ENCODE assay signal across 1 worm cellular context in the genomic region with DNA sequence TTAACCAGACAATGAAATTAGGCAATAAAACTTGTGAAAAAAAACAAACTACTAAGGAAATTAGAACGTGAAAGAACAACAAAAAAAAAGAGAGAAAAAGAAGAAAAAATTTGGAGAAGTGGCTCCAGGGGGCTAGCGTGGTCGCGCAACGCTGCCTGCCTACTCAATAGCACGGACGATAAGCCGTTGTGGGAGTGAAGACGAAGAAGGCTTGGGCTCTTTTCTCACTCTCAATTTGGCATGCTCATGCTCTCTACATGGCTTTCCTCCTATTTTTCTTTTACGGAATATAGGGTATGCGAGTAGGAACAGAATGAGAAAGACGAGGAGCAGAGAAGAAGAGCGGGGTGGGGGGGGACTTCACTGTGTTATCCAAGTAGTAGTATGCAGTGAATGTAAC.
TF ChIP-seq lines count a peak whose summit lies in the region.

No protein-coding gene starts in this region.

TF ChIP-seq in whole organism, L2 larva, 48 proteins besides CTCF, POLR2A, EP300 and RAD21 (continued from another document):
- TF ChIP-seq lsy-2 (tag; optimal IDR thresholded peaks at IDR 0.05; lab: Kevin White, UChicago) (peak in 1 of 2 experiments; percentile 46), ZK546.5 (tag; optimal IDR thresholded peaks at IDR 0.05; lab: Kevin White, UChicago) (no peak), zag-1 (tag; optimal IDR thresholded peaks at IDR 0.05; lab: Kevin White, UChicago) (peak; percentile 71), alr-1 (tag; optimal IDR thresholded peaks at IDR 0.05; lab: Kevin White, UChicago) (no peak), lin-11 (tag; optimal IDR thresholded peaks at IDR 0.05; lab: Kevin White, UChicago) (peak; percentile 49), nhr-12 (tag; optimal IDR thresholded peaks at IDR 0.05; lab: Kevin White, UChicago) (no peak), mab-5 (tag; optimal IDR thresholded peaks at IDR 0.05; lab: Kevin White, UChicago) (peak; percentile 4), nhr-129 (tag; optimal IDR thresholded peaks at IDR 0.05; lab: Kevin White, UChicago) (peak; percentile 53), nhr-11 (tag; optimal IDR thresholded peaks at IDR 0.05; lab: Kevin White, UChicago) (no peak), C34F6.9 (tag; optimal IDR thresholded peaks at IDR 0.05; lab: Kevin White, UChicago) (peak; percentile 78), ztf-1 (GFP tag; conservative IDR thresholded peaks at IDR 0.05; lab: Robert Waterston, UW) (no peak), nhr-21 (tag; optimal IDR thresholded peaks at IDR 0.05; lab: Kevin White, UChicago) (no peak), lin-39 (tag; optimal IDR thresholded peaks at IDR 0.05; lab: Kevin White, UChicago) (no peak)
